Fruit fly (Drosophila melanogaster) whole organism, embryonic: ENCODE measurements around the gene por.
A peak's percentile ranks its signal among the peaks of the same experiment; 100 is the strongest.

ENCODE experiments used
- Adf1 ChIP-seq: fragments of 200-800 bp; sonication (Bioruptor generic); IDR thresholded peaks from 2 replicates; pipeline ENCODE4 v1.3.6; 2022; ENCODE audit warnings: missing biosample characterization, missing genetic modification characterization
- Awh ChIP-seq: fragments of 200-800 bp; sonication (Bioruptor generic); IDR thresholded peaks from 2 replicates; pipeline ENCODE4, ENCODE4 v1.3.6; 2022; ENCODE audit warnings: missing biosample characterization, missing genetic modification characterization
- CG1024 ChIP-seq: fragments of 200-800 bp; sonication (Bioruptor generic); IDR thresholded peaks from 2 replicates; pipeline ENCODE4 v1.3.6; 2022; ENCODE audit warnings: missing biosample characterization, missing genetic modification characterization
- CG10565 ChIP-seq: fragments of 200-800 bp; sonication (Bioruptor generic); optimal IDR thresholded peaks from 3 replicates; lab custom pipeline; 2016; ENCODE audit warnings: missing biosample characterization, mild to moderate bottlenecking, missing genetic modification characterization
- CG12071 ChIP-seq: fragments of 200-800 bp; sonication (Bioruptor generic); optimal IDR thresholded peaks from 3 replicates; lab custom pipeline; 2018; ENCODE audit warnings: missing biosample characterization, mild to moderate bottlenecking, missing genetic modification characterization
- CG14860 ChIP-seq: fragments of 200-800 bp; sonication (Bioruptor generic); IDR thresholded peaks from 3 replicates; pipeline ENCODE4 v1.3.6; 2022; ENCODE audit warnings: missing biosample characterization, missing genetic modification characterization; ENCODE audit not compliant: partially characterized antibody
- CG14965 ChIP-seq: fragments of 200-800 bp; sonication (Bioruptor generic); optimal IDR thresholded peaks from 2 replicates; lab custom pipeline; 2016; ENCODE audit warnings: missing biosample characterization, missing genetic modification characterization, borderline replicate concordance
- CG16813 ChIP-seq: fragments of 200-800 bp; sonication (Bioruptor generic); IDR thresholded peaks from 3 replicates; pipeline ENCODE4 v1.3.6; 2022; ENCODE audit warnings: missing biosample characterization, missing genetic modification characterization; ENCODE audit not compliant: partially characterized antibody
- CG17328 ChIP-seq: fragments of 200-800 bp; sonication (Bioruptor generic); IDR thresholded peaks from 2 replicates; pipeline ENCODE4 v1.3.6; 2022; ENCODE audit warnings: missing biosample characterization, missing genetic modification characterization
- CG17912 ChIP-seq: fragments of 200-800 bp; sonication (Bioruptor generic); optimal IDR thresholded peaks from 2 replicates; lab custom pipeline; 2018; ENCODE audit warnings: missing biosample characterization, mild to moderate bottlenecking, missing genetic modification characterization
- CG2120 ChIP-seq: fragments of 200-800 bp; sonication (Bioruptor generic); optimal IDR thresholded peaks from 3 replicates; lab custom pipeline; 2016; ENCODE audit warnings: missing biosample characterization, missing genetic modification characterization
- CG31441 ChIP-seq: fragments of 200-800 bp; sonication (Bioruptor generic); IDR thresholded peaks from 2 replicates; pipeline ENCODE4 v1.3.6; 2022; ENCODE audit warnings: missing biosample characterization, missing genetic modification characterization
- CG32532 ChIP-seq: fragments of 200-800 bp; sonication (Bioruptor generic); IDR thresholded peaks from 2 replicates; pipeline ENCODE4 v1.3.6; 2022; ENCODE audit warnings: missing biosample characterization, missing genetic modification characterization
- CG34376 ChIP-seq: fragments of 200-800 bp; sonication (Bioruptor generic); optimal IDR thresholded peaks from 2 replicates; lab custom pipeline; 2018; ENCODE audit warnings: missing biosample characterization, mild to moderate bottlenecking, missing genetic modification characterization
- CG3726 ChIP-seq: fragments of 200-800 bp; sonication (Bioruptor generic); IDR thresholded peaks from 3 replicates; pipeline ENCODE4, ENCODE4 v1.3.6; 2022; ENCODE audit warnings: missing biosample characterization, missing genetic modification characterization
- CG4404 ChIP-seq: fragments of 200-800 bp; sonication (Bioruptor generic); IDR thresholded peaks from 2 replicates; pipeline ENCODE4 v1.3.6; 2022; ENCODE audit warnings: missing biosample characterization, missing genetic modification characterization
- CG6854 ChIP-seq: fragments of 200-800 bp; sonication (Bioruptor generic); optimal IDR thresholded peaks from 3 replicates; lab custom pipeline; 2017; ENCODE audit warnings: missing biosample characterization, mild to moderate bottlenecking, missing genetic modification characterization
- CG7839 ChIP-seq: fragments of 200-800 bp; sonication (Bioruptor generic); optimal IDR thresholded peaks from 3 replicates; lab custom pipeline; 2018; ENCODE audit warnings: missing biosample characterization, mild to moderate bottlenecking, missing genetic modification characterization, moderate library complexity
- Camta ChIP-seq: fragments of 200-800 bp; sonication (Bioruptor generic); optimal IDR thresholded peaks from 2 replicates; lab custom pipeline; 2016; ENCODE audit warnings: missing biosample characterization, missing genetic modification characterization
- Doc2 ChIP-seq: fragments of 200-800 bp; sonication (Bioruptor generic); IDR thresholded peaks from 2 replicates; pipeline ENCODE4 v1.3.6; 2022; ENCODE audit warnings: missing biosample characterization, missing genetic modification characterization
- Dp ChIP-seq: fragments of 200-800 bp; sonication (Bioruptor generic); optimal IDR thresholded peaks from 2 replicates; lab custom pipeline; 2018; ENCODE audit warnings: missing biosample characterization, mild to moderate bottlenecking, missing genetic modification characterization, moderate library complexity
- Drgx ChIP-seq: fragments of 200-800 bp; sonication (Bioruptor generic); IDR thresholded peaks from 2 replicates; pipeline ENCODE4 v1.3.6; 2022; ENCODE audit warnings: missing biosample characterization, missing genetic modification characterization
- Eip74EF ChIP-seq, 2 experiments: fragments of 200-800 bp in 1 of 2; fragments of >200 bp in 1 of 2; sonication (Bioruptor generic) in 1 of 2; optimal IDR thresholded peaks; 2 replicates each; lab custom pipeline; 2017 to 2019; ENCODE audit warnings: missing biosample characterization in 2 of 2, missing genetic modification characterization in 2 of 2, mild to moderate bottlenecking in 1 of 2, moderate library complexity in 1 of 2
- Gsc ChIP-seq: fragments of 200-800 bp; sonication (Bioruptor generic); IDR thresholded peaks from 2 replicates; pipeline ENCODE4 v1.3.6; 2022; ENCODE audit warnings: missing biosample characterization, missing genetic modification characterization
- HLH3B ChIP-seq: fragments of 200-800 bp; sonication (Bioruptor generic); IDR thresholded peaks from 2 replicates; pipeline ENCODE4 v1.3.6; 2022; ENCODE audit warnings: missing biosample characterization, missing genetic modification characterization
- HLHmδ ChIP-seq: fragments of 200-800 bp; sonication (Bioruptor generic); optimal IDR thresholded peaks from 2 replicates; lab custom pipeline; 2018; ENCODE audit warnings: missing biosample characterization, mild to moderate bottlenecking, missing genetic modification characterization, moderate library complexity
- HmgZ ChIP-seq: fragments of 200-800 bp; sonication (Bioruptor generic); optimal IDR thresholded peaks from 2 replicates; lab custom pipeline; 2018; ENCODE audit warnings: missing biosample characterization, mild to moderate bottlenecking, missing genetic modification characterization
- Mes4 ChIP-seq: fragments of 200-800 bp; sonication (Bioruptor generic); optimal IDR thresholded peaks from 2 replicates; lab custom pipeline; 2016; ENCODE audit warnings: missing biosample characterization, missing genetic modification characterization
- NC2β ChIP-seq: fragments of 200-800 bp; sonication (Bioruptor generic); optimal IDR thresholded peaks from 2 replicates; lab custom pipeline; 2016; ENCODE audit warnings: missing biosample characterization, missing genetic modification characterization
- Sox100B ChIP-seq: fragments of 200-800 bp; sonication (Bioruptor generic); optimal IDR thresholded peaks from 3 replicates; lab custom pipeline; 2018; ENCODE audit warnings: missing biosample characterization, mild to moderate bottlenecking, missing genetic modification characterization
- Spps ChIP-seq: fragments of 200-800 bp; sonication (Bioruptor generic); optimal IDR thresholded peaks from 2 replicates; lab custom pipeline; 2018; ENCODE audit warnings: missing biosample characterization, mild to moderate bottlenecking, missing genetic modification characterization
- ab ChIP-seq: fragments of 200-800 bp; sonication (Bioruptor generic); optimal IDR thresholded peaks from 2 replicates; lab custom pipeline; 2016; ENCODE audit warnings: missing biosample characterization, missing genetic modification characterization
- caup ChIP-seq: fragments of 200-800 bp; sonication (Bioruptor generic); optimal IDR thresholded peaks from 3 replicates; lab custom pipeline; 2017; ENCODE audit warnings: missing biosample characterization, mild to moderate bottlenecking, missing genetic modification characterization, moderate library complexity; ENCODE audit not compliant: severe bottlenecking
- crol ChIP-seq: fragments of 200-800 bp; sonication (Bioruptor generic); IDR thresholded peaks from 2 replicates; pipeline ENCODE4 v1.3.6; 2022; ENCODE audit warnings: missing biosample characterization, missing genetic modification characterization
- cwo ChIP-seq: fragments of 200-800 bp; sonication (Bioruptor generic); optimal IDR thresholded peaks from 3 replicates; lab custom pipeline; 2017; ENCODE audit warnings: missing biosample characterization, missing genetic modification characterization, mild to moderate bottlenecking, moderate library complexity, missing genetic modification reagents
- dmrt11E ChIP-seq: fragments of 200-800 bp; sonication (Bioruptor generic); optimal IDR thresholded peaks from 3 replicates; lab custom pipeline; 2018; ENCODE audit warnings: missing biosample characterization, mild to moderate bottlenecking, missing genetic modification characterization, moderate library complexity
- fd102C ChIP-seq: fragments of 200-800 bp; sonication (Bioruptor generic); optimal IDR thresholded peaks from 2 replicates; lab custom pipeline; 2018; ENCODE audit warnings: missing biosample characterization, mild to moderate bottlenecking, missing genetic modification characterization, moderate library complexity
- gem ChIP-seq: fragments of 200-800 bp; sonication (Bioruptor generic); optimal IDR thresholded peaks from 2 replicates; lab custom pipeline; 2019; ENCODE audit warnings: missing biosample characterization, mild to moderate bottlenecking, missing genetic modification characterization, moderate library complexity
- gt ChIP-seq: fragments of 200-800 bp; sonication (Bioruptor generic); IDR thresholded peaks from 2 replicates; pipeline ENCODE4 v1.3.6; 2022; ENCODE audit warnings: missing biosample characterization, missing genetic modification characterization
- hkb ChIP-seq, 2 experiments: fragments of 200-800 bp in 1 of 2; fragments of >200 bp in 1 of 2; sonication (Bioruptor generic) in 1 of 2; IDR thresholded peaks in 1 of 2; optimal IDR thresholded peaks in 1 of 2; 2 replicates each; pipeline versions ENCODE4 v1.3.6 to Lab custom; 2017 to 2022; ENCODE audit warnings: missing biosample characterization in 1 of 2, missing genetic modification characterization in 1 of 2
- ind ChIP-seq: fragments of 200-800 bp; sonication (Bioruptor generic); optimal IDR thresholded peaks from 3 replicates; lab custom pipeline; 2016; ENCODE audit warnings: missing biosample characterization, missing genetic modification characterization
- ken ChIP-seq: fragments of 200-800 bp; sonication (Bioruptor generic); IDR thresholded peaks from 3 replicates; pipeline ENCODE4 v1.3.6; 2022; ENCODE audit warnings: missing biosample characterization, missing genetic modification characterization
- nerfin-2 ChIP-seq: fragments of 200-800 bp; sonication (Bioruptor generic); IDR thresholded peaks from 2 replicates; pipeline ENCODE4 v1.3.6; 2022; ENCODE audit warnings: missing biosample characterization, missing genetic modification characterization; ENCODE audit not compliant: partially characterized antibody
- odd ChIP-seq: fragments of 200-800 bp; sonication (Bioruptor generic); optimal IDR thresholded peaks from 2 replicates; lab custom pipeline; 2017; ENCODE audit warnings: missing biosample characterization, mild to moderate bottlenecking, missing genetic modification characterization
- run ChIP-seq: fragments of 200-800 bp; sonication (Bioruptor generic); optimal IDR thresholded peaks from 3 replicates; lab custom pipeline; 2018; ENCODE audit warnings: missing biosample characterization, mild to moderate bottlenecking, missing genetic modification characterization
- scrt ChIP-seq: fragments of 200-800 bp; sonication (Bioruptor generic); optimal IDR thresholded peaks from 2 replicates; lab custom pipeline; 2018; ENCODE audit warnings: missing biosample characterization, mild to moderate bottlenecking, missing genetic modification characterization, moderate library complexity
- sisA ChIP-seq: fragments of 200-800 bp; sonication (Bioruptor generic); IDR thresholded peaks from 2 replicates; pipeline ENCODE4 v1.3.6; 2022; ENCODE audit warnings: missing biosample characterization, missing genetic modification characterization
- vfl ChIP-seq: fragments of 200-800 bp; sonication (Bioruptor generic); optimal IDR thresholded peaks from 2 replicates; lab custom pipeline; 2016; ENCODE audit warnings: missing biosample characterization, missing genetic modification characterization
- vvl ChIP-seq: fragments of 200-800 bp; sonication (Bioruptor generic); IDR thresholded peaks from 2 replicates; pipeline ENCODE4 v1.3.6; 2022; ENCODE audit warnings: missing biosample characterization, missing genetic modification characterization
- z ChIP-seq: fragments of 200-800 bp; sonication (Bioruptor generic); IDR thresholded peaks from 3 replicates; pipeline ENCODE4 v1.3.6; 2022; ENCODE audit warnings: missing biosample characterization, missing genetic modification characterization
- zen ChIP-seq: fragments of 200-800 bp; sonication (Bioruptor generic); optimal IDR thresholded peaks from 3 replicates; lab custom pipeline; 2018; ENCODE audit warnings: missing biosample characterization, mild to moderate bottlenecking, missing genetic modification characterization, moderate library complexity

por gene

DNA sequence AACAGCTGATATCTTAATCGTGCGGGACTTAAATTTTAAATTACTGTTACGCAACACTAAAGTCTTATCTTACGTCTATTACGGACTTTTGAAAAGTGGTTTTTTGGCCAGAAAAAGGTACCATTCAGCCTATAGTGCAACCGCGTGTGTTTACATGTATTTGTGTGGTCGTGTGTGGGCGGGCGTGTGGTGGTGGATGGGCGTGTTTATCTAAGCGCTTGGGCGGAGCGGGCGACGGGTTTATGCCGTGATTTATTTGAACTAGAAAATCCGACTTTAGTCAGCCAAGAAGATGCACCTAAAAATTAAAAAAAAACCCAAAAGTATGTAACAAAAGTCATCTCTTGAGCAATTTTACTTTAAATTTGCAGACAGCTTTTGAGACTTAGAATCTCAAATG is 16.2 kb downstream of the por start (continued):
- no peak for TF ChIP-seq nerfin-2 (GFP tag; lab: Robert Waterston, UW)
- peak; percentile 36; the same call in 1 of the 3 replicates for TF ChIP-seq ken (GFP tag; lab: Robert Waterston, UW)
- no peak for TF ChIP-seq CG17328 (GFP tag; lab: Robert Waterston, UW)
- TF ChIP-seq HLHmδ (GFP tag; lab: Kevin White, UChicago) = no peak
- TF ChIP-seq dmrt11E (tag; lab: Kevin White, UChicago) = no peak
- no peak for TF ChIP-seq CG31441 (GFP tag; lab: Robert Waterston, UW)
- no peak for TF ChIP-seq fd102C (GFP tag; lab: Kevin White, UChicago)
- TF ChIP-seq run = no peak
- TF ChIP-seq Sox100B (GFP tag; lab: Kevin White, UChicago) = no peak
- TF ChIP-seq vvl (GFP tag; lab: Robert Waterston, UW) = peak; percentile 13; the same call in 1 of the 2 replicates
- TF ChIP-seq CG10565 (GFP tag; lab: Kevin White, UChicago) = no peak
- TF ChIP-seq Adf1 (GFP tag; lab: Robert Waterston, UW) = no peak
- TF ChIP-seq CG16813 = no peak
- no peak for TF ChIP-seq gt (GFP tag; lab: Robert Waterston, UW)
- TF ChIP-seq CG7839 = no peak
- no peak for TF ChIP-seq Camta (GFP tag; lab: Kevin White, UChicago)
- TF ChIP-seq HmgZ (tag; lab: Kevin White, UChicago) = no peak
- TF ChIP-seq Doc2 = no peak
- no peak for TF ChIP-seq CG14860 (GFP tag; lab: Robert Waterston, UW)
- no peak for TF ChIP-seq sisA
- TF ChIP-seq hkb (optimal IDR thresholded peaks at IDR 0.05; lab: Kevin White, UChicago) = no peak
- no peak for TF ChIP-seq hkb (GFP tag; IDR thresholded peaks at IDR 0.05; lab: Robert Waterston, UW)
- TF ChIP-seq CG6854 = no peak
- TF ChIP-seq Eip74EF (GFP tag; optimal IDR thresholded peaks at IDR 0.05; lab: Kevin White, UChicago) = no peak
- no peak for TF ChIP-seq CG3726 (GFP tag; lab: Robert Waterston, UW)
- no peak for TF ChIP-seq ab (GFP tag; lab: Kevin White, UChicago)
- TF ChIP-seq NC2β = no peak
- TF ChIP-seq vfl (GFP tag; lab: Kevin White, UChicago) = no peak
- TF ChIP-seq CG2120 (GFP tag; lab: Kevin White, UChicago) = no peak
- TF ChIP-seq HLH3B (GFP tag; lab: Robert Waterston, UW) = no peak
- no peak for TF ChIP-seq CG4404 (GFP tag; lab: Robert Waterston, UW)
- no peak for TF ChIP-seq odd (GFP tag; lab: Kevin White, UChicago)
- peak; percentile 1 for TF ChIP-seq CG17912 (GFP tag; lab: Kevin White, UChicago)
- TF ChIP-seq Gsc = no peak
- TF ChIP-seq z (GFP tag; lab: Robert Waterston, UW) = no peak
- TF ChIP-seq crol (GFP tag; lab: Robert Waterston, UW) = peak; percentile 67
- TF ChIP-seq ind = no peak
- TF ChIP-seq Mes4 = no peak
- TF ChIP-seq CG14965 (GFP tag; lab: Kevin White, UChicago) = no peak
- TF ChIP-seq CG1024 = no peak
- 0 out of 2 replicates have a peak, but pooled peaks have one; percentile 13 for TF ChIP-seq Awh (GFP tag; lab: Robert Waterston, UW)
- TF ChIP-seq Dp (GFP tag; lab: Kevin White, UChicago) = no peak
- TF ChIP-seq Drgx (GFP tag; lab: Robert Waterston, UW) = no peak
- TF ChIP-seq Spps (tag; lab: Kevin White, UChicago) = no peak
- no peak for TF ChIP-seq CG32532
- TF ChIP-seq cwo (GFP tag; lab: Kevin White, UChicago) = no peak
- TF ChIP-seq zen (tag; lab: Kevin White, UChicago) = no peak
- no peak for TF ChIP-seq CG34376 (GFP tag; lab: Kevin White, UChicago)
- TF ChIP-seq scrt (GFP tag; lab: Kevin White, UChicago) = no peak
- TF ChIP-seq CG12071 = no peak
- no peak for TF ChIP-seq caup (GFP tag; lab: Kevin White, UChicago)
- TF ChIP-seq gem (tag; lab: Kevin White, UChicago) = no peak
